Worm (Caenorhabditis elegans) whole organism, L2 larva: ENCODE data around the gene sma-4.
A peak's percentile ranks its signal among the peaks of the same experiment; 100 is the strongest.

ENCODE experiments used
- C34F6.9 ChIP-seq: fragments of 150-350 bp; optimal IDR thresholded peaks from 2 replicates; lab custom pipeline; 2014; ENCODE audit warnings: missing biosample characterization, missing genetic modification characterization
- F13H6.1 ChIP-seq: sonication (generic microtip); optimal IDR thresholded peaks from 2 replicates; lab custom pipeline; 2016; ENCODE audit warnings: missing genetic modification characterization, missing compliant biosample characterization
- R02D3.7 ChIP-seq: fragments of 150-350 bp; optimal IDR thresholded peaks from 2 replicates; lab custom pipeline; 2014; ENCODE audit warnings: missing biosample characterization, missing genetic modification characterization
- ZK546.5 ChIP-seq: sonication (generic microtip); optimal IDR thresholded peaks from 2 replicates; lab custom pipeline; 2017; ENCODE audit warnings: missing biosample characterization, missing genetic modification characterization
- alr-1 ChIP-seq: fragments of 150-350 bp; optimal IDR thresholded peaks from 2 replicates; lab custom pipeline; 2014; ENCODE audit warnings: missing biosample characterization, missing genetic modification characterization
- blmp-1 ChIP-seq: sonication (generic microtip); optimal IDR thresholded peaks from 2 replicates; lab custom pipeline; 2017; ENCODE audit warnings: missing genetic modification characterization, mild to moderate bottlenecking, missing compliant biosample characterization, antibody characterized with exemption, moderate library complexity; ENCODE audit not compliant: insufficient read depth
- ceh-16 ChIP-seq: fragments of 150-350 bp; optimal IDR thresholded peaks from 2 replicates; lab custom pipeline; 2014; ENCODE audit warnings: missing biosample characterization, missing genetic modification characterization
- ceh-82 ChIP-seq: fragments of 150-350 bp; optimal IDR thresholded peaks from 2 replicates; lab custom pipeline; 2014; ENCODE audit warnings: missing biosample characterization, missing genetic modification characterization
- crh-2 ChIP-seq: sonication (generic microtip); optimal IDR thresholded peaks from 2 replicates; lab custom pipeline; 2017; ENCODE audit warnings: missing biosample characterization, missing genetic modification characterization
- dmd-4 ChIP-seq: sonication (generic microtip); optimal IDR thresholded peaks from 2 replicates; lab custom pipeline; 2017; ENCODE audit warnings: missing biosample characterization, missing genetic modification characterization
- egl-27 ChIP-seq: sonication (generic microtip); optimal IDR thresholded peaks from 3 replicates; lab custom pipeline; 2017; ENCODE audit warnings: missing biosample characterization, missing genetic modification reagents, missing genetic modification characterization
- elt-1 ChIP-seq: fragments of 150-350 bp; optimal IDR thresholded peaks from 2 replicates; lab custom pipeline; 2014; ENCODE audit warnings: missing biosample characterization, missing genetic modification characterization
- elt-3 ChIP-seq: sonication (generic microtip); optimal IDR thresholded peaks from 2 replicates; lab custom pipeline; 2017; ENCODE audit warnings: missing biosample characterization, missing genetic modification characterization
- fos-1 ChIP-seq: fragments of 150-350 bp; optimal IDR thresholded peaks from 2 replicates; lab custom pipeline; 2014; ENCODE audit warnings: missing biosample characterization, missing genetic modification characterization
- gmeb-1 ChIP-seq: fragments of 150-350 bp; optimal IDR thresholded peaks from 2 replicates; lab custom pipeline; 2014; ENCODE audit warnings: missing biosample characterization, missing genetic modification characterization
- lin-11 ChIP-seq: fragments of 150-350 bp; sonication (generic microtip); optimal IDR thresholded peaks from 2 replicates; lab custom pipeline; 2014; ENCODE audit warnings: missing biosample characterization, missing genetic modification characterization, inconsistent platforms, mixed read lengths
- lin-13 ChIP-seq: fragments of 150-350 bp; optimal IDR thresholded peaks from 2 replicates; lab custom pipeline; 2014; ENCODE audit warnings: missing biosample characterization, missing genetic modification reagents, missing genetic modification characterization
- lin-39 ChIP-seq: fragments of 150-350 bp; optimal IDR thresholded peaks from 2 replicates; lab custom pipeline; 2014; ENCODE audit warnings: missing biosample characterization, missing genetic modification reagents, missing genetic modification characterization
- lsy-2 ChIP-seq, 2 experiments: fragments of 150-350 bp in 1 of 2; sonication (generic microtip) in 1 of 2; optimal IDR thresholded peaks; 2 replicates each; lab custom pipeline; 2014 to 2017; ENCODE audit warnings: missing biosample characterization in 2 of 2, missing genetic modification characterization in 2 of 2
- mab-5 ChIP-seq: fragments of 150-350 bp; optimal IDR thresholded peaks from 2 replicates; lab custom pipeline; 2014; ENCODE audit warnings: missing biosample characterization, missing genetic modification characterization
- mbf-1 ChIP-seq: sonication (generic microtip); optimal IDR thresholded peaks from 2 replicates; lab custom pipeline; 2017; ENCODE audit warnings: missing biosample characterization, missing genetic modification characterization
- mdl-1 ChIP-seq, 2 experiments: fragments of 150-350 bp in 1 of 2; sonication (generic microtip) in 1 of 2; optimal IDR thresholded peaks; 2 replicates each; lab custom pipeline; 2017; ENCODE audit warnings: missing biosample characterization in 2 of 2, missing genetic modification characterization in 2 of 2
- nhr-10 ChIP-seq: sonication (generic microtip); optimal IDR thresholded peaks from 2 replicates; lab custom pipeline; 2017; ENCODE audit warnings: missing biosample characterization, missing genetic modification characterization
- nhr-11 ChIP-seq: fragments of 150-350 bp; optimal IDR thresholded peaks from 2 replicates; lab custom pipeline; 2014; ENCODE audit warnings: missing biosample characterization, missing genetic modification characterization
- nhr-12 ChIP-seq: fragments of 150-350 bp; optimal IDR thresholded peaks from 2 replicates; lab custom pipeline; 2014; ENCODE audit warnings: missing biosample characterization, missing genetic modification characterization
- nhr-129 ChIP-seq: fragments of 150-350 bp; optimal IDR thresholded peaks from 2 replicates; lab custom pipeline; 2014; ENCODE audit warnings: missing biosample characterization, missing genetic modification characterization
- nhr-21 ChIP-seq: fragments of 150-350 bp; optimal IDR thresholded peaks from 2 replicates; lab custom pipeline; 2014; ENCODE audit warnings: missing biosample characterization, missing genetic modification characterization
- nhr-23 ChIP-seq: fragments of 150-350 bp; optimal IDR thresholded peaks from 2 replicates; lab custom pipeline; 2014; ENCODE audit warnings: missing biosample characterization, missing genetic modification reagents, missing genetic modification characterization
- nhr-237 ChIP-seq: fragments of 150-350 bp; optimal IDR thresholded peaks from 2 replicates; lab custom pipeline; 2014; ENCODE audit warnings: missing biosample characterization, missing genetic modification characterization
- nhr-25 ChIP-seq: fragments of 150-350 bp; sonication (generic microtip); optimal IDR thresholded peaks from 3 replicates; lab custom pipeline; 2014; ENCODE audit warnings: missing biosample characterization, missing genetic modification characterization
- nhr-77 ChIP-seq: fragments of 150-350 bp; optimal IDR thresholded peaks from 2 replicates; lab custom pipeline; 2014; ENCODE audit warnings: missing biosample characterization, missing genetic modification characterization
- peb-1 ChIP-seq: fragments of 150-350 bp; optimal IDR thresholded peaks from 2 replicates; lab custom pipeline; 2014; ENCODE audit warnings: missing biosample characterization, missing genetic modification characterization
- sem-4 ChIP-seq: fragments of 150-350 bp; optimal IDR thresholded peaks from 2 replicates; lab custom pipeline; 2014; ENCODE audit warnings: missing biosample characterization, missing genetic modification reagents, missing genetic modification characterization
- skn-1 ChIP-seq: sonication (generic microtip); optimal IDR thresholded peaks from 2 replicates; lab custom pipeline; 2017; ENCODE audit warnings: missing biosample characterization, missing genetic modification characterization
- sma-3 ChIP-seq: sonication (generic microtip); optimal IDR thresholded peaks from 2 replicates; lab custom pipeline; 2016; ENCODE audit warnings: missing genetic modification reagents, missing genetic modification characterization, missing compliant biosample characterization
- sma-9 ChIP-seq, 2 experiments: fragments of 150-350 bp in 1 of 2; sonication (generic microtip) in 1 of 2; optimal IDR thresholded peaks; 2 replicates each; lab custom pipeline; 2014 to 2016; ENCODE audit warnings: missing genetic modification characterization in 2 of 2, mild to moderate bottlenecking in 1 of 2, missing biosample characterization in 1 of 2, missing compliant biosample characterization in 1 of 2, missing genetic modification reagents in 1 of 2, moderate library complexity in 1 of 2
- snpc-4 ChIP-seq: fragments of 150-350 bp; optimal IDR thresholded peaks from 2 replicates; lab custom pipeline; 2014; ENCODE audit warnings: missing biosample characterization, missing genetic modification characterization
- unc-39 ChIP-seq: fragments of 150-350 bp; optimal IDR thresholded peaks from 2 replicates; lab custom pipeline; 2014; ENCODE audit warnings: missing biosample characterization, missing genetic modification characterization
- unc-55 ChIP-seq: fragments of 150-350 bp; sonication (generic microtip); optimal IDR thresholded peaks from 3 replicates; lab custom pipeline; 2014; ENCODE audit warnings: missing biosample characterization, missing genetic modification reagents, missing genetic modification characterization
- unc-62 ChIP-seq: fragments of 150-350 bp; optimal IDR thresholded peaks from 2 replicates; lab custom pipeline; 2014; ENCODE audit warnings: missing biosample characterization, missing genetic modification reagents, missing genetic modification characterization
- zag-1 ChIP-seq: fragments of 150-350 bp; optimal IDR thresholded peaks from 2 replicates; lab custom pipeline; 2014; ENCODE audit warnings: missing biosample characterization, missing genetic modification characterization
- ztf-1 ChIP-seq: fragments of 200-800 bp; sonication (Bioruptor generic); conservative IDR thresholded peaks from 2 replicates; pipeline ENCODE4 v1.3.6; 2022; ENCODE audit warnings: missing genetic modification characterization, missing compliant biosample characterization
- ztf-11 ChIP-seq: sonication (generic microtip); optimal IDR thresholded peaks from 2 replicates; lab custom pipeline; 2017; ENCODE audit warnings: missing biosample characterization, missing genetic modification characterization
- ztf-4 ChIP-seq: fragments of 150-350 bp; optimal IDR thresholded peaks from 2 replicates; lab custom pipeline; 2014; ENCODE audit warnings: missing biosample characterization, missing genetic modification characterization

Gene sma-4

ce11 chrIII:5841676-5842075 is 25.6 kb downstream of the sma-4 start (continued):
- TF ChIP-seq ZK546.5 (tag; lab: Kevin White, UChicago) (no peak), gmeb-1 (peak; percentile 32), elt-3 (tag; lab: Kevin White, UChicago) (no peak), crh-2 (tag; lab: Kevin White, UChicago) (peak; percentile 9), elt-1 (no peak), unc-62 (GFP tag; lab: Kevin White, UChicago) (no peak), lin-39 (tag; lab: Kevin White, UChicago) (no peak), lin-13 (no peak), F13H6.1 (tag; lab: Kevin White, UChicago) (peak; percentile 25), lsy-2 (tag; optimal IDR thresholded peaks at IDR 0.05; lab: Kevin White, UChicago) (peak in 1 of 2 experiments; percentile 52), nhr-237 (no peak), dmd-4 (tag; lab: Kevin White, UChicago) (no peak), peb-1 (tag; lab: Kevin White, UChicago) (no peak), ceh-16 (tag; lab: Kevin White, UChicago) (no peak), sma-9 (GFP tag; optimal IDR thresholded peaks at IDR 0.05; lab: Kevin White, UChicago) (peak; percentile 73), sma-9 (tag; optimal IDR thresholded peaks at IDR 0.05; lab: Kevin White, UChicago) (no peak), R02D3.7 (tag; lab: Kevin White, UChicago) (no peak), ceh-82 (tag; lab: Kevin White, UChicago) (no peak), ztf-11 (tag; lab: Kevin White, UChicago) (no peak), mbf-1 (tag; lab: Kevin White, UChicago) (no peak), unc-39 (no peak), nhr-23 (no peak), zag-1 (tag; lab: Kevin White, UChicago) (no peak)

ce11 chrIII:5842920-5843319 is 26.9 kb downstream of the sma-4 start:
- TF ChIP-seq mab-5 (tag; lab: Kevin White, UChicago), result no peak
- peak; percentile 37 for TF ChIP-seq C34F6.9 (tag; lab: Kevin White, UChicago)
- TF ChIP-seq unc-55 (GFP tag; lab: Kevin White, UChicago), result peak; percentile 47

DNA sequence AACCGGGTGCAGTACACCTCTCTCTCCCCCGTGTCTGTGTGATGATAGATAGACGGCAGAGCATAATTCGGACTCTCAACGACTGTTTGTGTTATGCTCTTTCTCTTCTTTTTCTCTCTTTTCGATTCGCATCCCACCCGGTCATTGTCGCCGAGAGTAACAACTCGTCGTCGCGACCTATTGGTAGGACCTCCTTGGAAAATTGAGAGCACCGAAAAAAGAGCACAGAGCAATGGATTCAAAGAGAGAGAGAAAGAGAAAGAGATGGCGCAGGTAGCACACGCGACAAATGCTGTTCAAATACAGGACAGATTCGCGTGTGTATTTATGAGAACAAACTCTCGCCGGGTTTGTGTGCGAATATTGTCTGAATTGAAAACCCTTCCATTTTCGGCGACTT is 27.6 kb downstream of the sma-4 start:
- peak; percentile 62 for TF ChIP-seq F13H6.1 (tag; lab: Kevin White, UChicago)
- TF ChIP-seq lsy-2 (tag; optimal IDR thresholded peaks at IDR 0.05; lab: Kevin White, UChicago), result peak in 1 of 2 experiments; percentile 8
- TF ChIP-seq mdl-1 (tag; optimal IDR thresholded peaks at IDR 0.05; lab: Kevin White, UChicago), result peak in 1 of 2 experiments; percentile 18
- no peak for TF ChIP-seq nhr-10
- TF ChIP-seq ceh-82 (tag; lab: Kevin White, UChicago), result no peak
- TF ChIP-seq nhr-129 (tag; lab: Kevin White, UChicago), result peak; percentile 70
- no peak for TF ChIP-seq ztf-4 (tag; lab: Kevin White, UChicago)
- no peak for TF ChIP-seq ztf-11 (tag; lab: Kevin White, UChicago)
- no peak for TF ChIP-seq nhr-11

- TF ChIP-seq snpc-4 (tag; lab: Kevin White, UChicago) (no peak), zag-1 (tag; lab: Kevin White, UChicago) (peak; percentile 94), gmeb-1 (no peak), ztf-1 (GFP tag; lab: Robert Waterston, UW) (no peak), ztf-4 (tag; lab: Kevin White, UChicago) (peak; percentile 61), nhr-77 (tag; lab: Kevin White, UChicago) (no peak), nhr-237 (no peak), alr-1 (no peak), nhr-25 (tag; lab: Kevin White, UChicago) (no peak), C34F6.9 (tag; lab: Kevin White, UChicago) (peak; percentile 83), ceh-16 (tag; lab: Kevin White, UChicago) (no peak), fos-1 (no peak), nhr-129 (tag; lab: Kevin White, UChicago) (peak; percentile 91), ztf-11 (tag; lab: Kevin White, UChicago) (no peak), lin-13 (peak; percentile 58), elt-3 (tag; lab: Kevin White, UChicago) (no peak), unc-62 (GFP tag; lab: Kevin White, UChicago) (no peak), lsy-2 (tag; optimal IDR thresholded peaks at IDR 0.05; lab: Kevin White, UChicago) (peak; percentile 2 to 77), skn-1 (tag; lab: Kevin White, UChicago) (no peak), mab-5 (tag; lab: Kevin White, UChicago) (no peak), ZK546.5 (tag; lab: Kevin White, UChicago) (no peak), lin-39 (tag; lab: Kevin White, UChicago) (no peak), sma-3 (GFP tag; lab: Kevin White, UChicago) (no peak), ceh-82 (tag; lab: Kevin White, UChicago) (no peak), peb-1 (tag; lab: Kevin White, UChicago) (no peak), dmd-4 (tag; lab: Kevin White, UChicago) (no peak), F13H6.1 (tag; lab: Kevin White, UChicago) (peak; percentile 76), nhr-12 (tag; lab: Kevin White, UChicago) (no peak), nhr-10 (no peak), R02D3.7 (tag; lab: Kevin White, UChicago) (no peak), blmp-1 (tag; lab: Kevin White, UChicago) (no peak), elt-1 (no peak), egl-27 (peak; percentile 85), lin-11 (tag; lab: Kevin White, UChicago) (peak; percentile 34), mbf-1 (tag; lab: Kevin White, UChicago) (no peak), nhr-11 (no peak), nhr-21 (tag; lab: Kevin White, UChicago) (no peak), sem-4 (tag; lab: Kevin White, UChicago) (peak; percentile 28)
Measured at ce11 chrIII:5845483-5845882, 29.5 kb downstream of the sma-4 start.
